Worm (Caenorhabditis elegans) whole organism, late embryonic: ENCODE results near the gene alh-8.

Source experiments
- F13H6.1 ChIP-seq: sonication (generic microtip); optimal IDR thresholded peaks from 2 replicates; lab custom pipeline; 2016; ENCODE audit warnings: missing genetic modification characterization, missing compliant biosample characterization
- ama-1 ChIP-seq: fragments of 150-350 bp; optimal IDR thresholded peaks from 2 replicates; lab custom pipeline; 2014
- che-1 ChIP-seq: sonication (generic microtip); optimal IDR thresholded peaks from 2 replicates; lab custom pipeline; 2016; ENCODE audit warnings: mild to moderate bottlenecking, missing genetic modification characterization, missing compliant biosample characterization
- hlh-8 ChIP-seq: sonication (generic microtip); optimal IDR thresholded peaks from 2 replicates; lab custom pipeline; 2016; ENCODE audit warnings: missing genotype, missing genetic modification characterization, missing compliant biosample characterization
- lim-6 ChIP-seq: sonication (generic microtip); optimal IDR thresholded peaks from 2 replicates; lab custom pipeline; 2016; ENCODE audit warnings: missing genetic modification characterization, missing compliant biosample characterization
- mec-3 ChIP-seq: sonication (generic microtip); optimal IDR thresholded peaks from 2 replicates; lab custom pipeline; 2016; ENCODE audit warnings: borderline replicate concordance, missing genetic modification characterization, missing compliant biosample characterization
- nhr-11 ChIP-seq: fragments of 150-350 bp; optimal IDR thresholded peaks from 2 replicates; lab custom pipeline; 2014; ENCODE audit warnings: missing biosample characterization, missing genetic modification characterization
- npax-4 ChIP-seq: sonication (generic microtip); optimal IDR thresholded peaks from 2 replicates; lab custom pipeline; 2016; ENCODE audit warnings: missing genetic modification characterization, missing compliant biosample characterization
- pha-2 ChIP-seq: sonication (generic microtip); optimal IDR thresholded peaks from 2 replicates; lab custom pipeline; 2017; ENCODE audit warnings: mild to moderate bottlenecking, missing genetic modification characterization, missing compliant biosample characterization
- pqm-1 ChIP-seq: sonication (generic microtip); optimal IDR thresholded peaks from 2 replicates; lab custom pipeline; 2016; ENCODE audit warnings: missing genetic modification characterization, missing compliant biosample characterization
- ref-2 ChIP-seq: sonication (generic microtip); optimal IDR thresholded peaks from 2 replicates; lab custom pipeline; 2016; ENCODE audit warnings: missing genetic modification characterization, missing compliant biosample characterization

DNA sequence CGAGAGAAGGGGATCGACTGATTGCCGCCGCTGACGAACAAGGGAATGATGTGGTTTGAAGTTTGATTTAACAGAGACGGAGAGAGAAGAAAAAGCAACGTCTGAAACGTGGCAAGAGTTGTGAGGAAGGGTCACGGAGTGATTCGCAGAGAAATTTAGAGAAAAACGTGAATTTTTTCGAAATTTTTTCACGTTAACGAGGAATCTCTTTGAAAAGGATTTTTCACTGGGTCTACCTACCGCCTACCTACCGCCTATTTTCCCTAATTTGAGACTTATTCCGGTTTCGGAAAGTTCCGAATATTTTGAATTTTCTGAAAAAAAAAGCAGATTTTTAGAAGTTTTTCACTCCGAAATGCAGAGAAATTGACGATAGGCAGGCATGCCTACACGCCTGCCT, 19.4 kb upstream of the alh-8 start, which contains the start of gene fcmt-1:
- TF ChIP-seq hlh-8 (tag; lab: Kevin White, UChicago) (no peak), lim-6 (tag; lab: Kevin White, UChicago) (no peak), npax-4 (tag; lab: Kevin White, UChicago) (no peak), ama-1 (lab: Kevin White, UChicago) (no peak), nhr-11 (tag; lab: Kevin White, UChicago) (no peak), che-1 (tag; lab: Kevin White, UChicago) (no peak), mec-3 (tag; lab: Kevin White, UChicago) (no peak), F13H6.1 (tag; lab: Kevin White, UChicago) (no peak), ref-2 (no peak), pqm-1 (no peak), pha-2 (tag; lab: Kevin White, UChicago) (no peak)
